Worm (Caenorhabditis elegans) whole organism, L2 larva: Measurements from ENCODE around the gene C31H2.4.
A peak's percentile ranks its signal among the peaks of the same experiment; 100 is the strongest.

ENCODE experiments used
- C34F6.9 ChIP-seq: fragments of 150-350 bp; optimal IDR thresholded peaks from 2 replicates; lab custom pipeline; 2014; ENCODE audit warnings: missing biosample characterization, missing genetic modification characterization
- F13H6.1 ChIP-seq: sonication (generic microtip); optimal IDR thresholded peaks from 2 replicates; lab custom pipeline; 2016; ENCODE audit warnings: missing genetic modification characterization, missing compliant biosample characterization
- R02D3.7 ChIP-seq: fragments of 150-350 bp; optimal IDR thresholded peaks from 2 replicates; lab custom pipeline; 2014; ENCODE audit warnings: missing biosample characterization, missing genetic modification characterization
- Y55F3AM.14 ChIP-seq: fragments of 200-800 bp; sonication (Bioruptor generic); optimal IDR thresholded peaks from 2 replicates; lab custom pipeline; 2018; ENCODE audit warnings: mild to moderate bottlenecking, missing genetic modification characterization, missing compliant biosample characterization
- ZK546.5 ChIP-seq: sonication (generic microtip); optimal IDR thresholded peaks from 2 replicates; lab custom pipeline; 2017; ENCODE audit warnings: missing biosample characterization, missing genetic modification characterization
- alr-1 ChIP-seq: fragments of 150-350 bp; optimal IDR thresholded peaks from 2 replicates; lab custom pipeline; 2014; ENCODE audit warnings: missing biosample characterization, missing genetic modification characterization
- aly-2 ChIP-seq: fragments of 150-350 bp; optimal IDR thresholded peaks from 2 replicates; lab custom pipeline; 2014; ENCODE audit warnings: missing biosample characterization, missing genetic modification characterization
- ama-1 ChIP-seq: fragments of 150-350 bp; optimal IDR thresholded peaks from 2 replicates; lab custom pipeline; 2018; ENCODE audit warnings: inconsistent platforms
- ceh-16 ChIP-seq: fragments of 150-350 bp; optimal IDR thresholded peaks from 2 replicates; lab custom pipeline; 2014; ENCODE audit warnings: missing biosample characterization, missing genetic modification characterization
- ceh-82 ChIP-seq: fragments of 150-350 bp; optimal IDR thresholded peaks from 2 replicates; lab custom pipeline; 2014; ENCODE audit warnings: missing biosample characterization, missing genetic modification characterization
- crh-2 ChIP-seq: sonication (generic microtip); optimal IDR thresholded peaks from 2 replicates; lab custom pipeline; 2017; ENCODE audit warnings: missing biosample characterization, missing genetic modification characterization
- dmd-4 ChIP-seq: sonication (generic microtip); optimal IDR thresholded peaks from 2 replicates; lab custom pipeline; 2017; ENCODE audit warnings: missing biosample characterization, missing genetic modification characterization
- egl-27 ChIP-seq: sonication (generic microtip); optimal IDR thresholded peaks from 3 replicates; lab custom pipeline; 2017; ENCODE audit warnings: missing biosample characterization, missing genetic modification reagents, missing genetic modification characterization
- elt-1 ChIP-seq: fragments of 150-350 bp; optimal IDR thresholded peaks from 2 replicates; lab custom pipeline; 2014; ENCODE audit warnings: missing biosample characterization, missing genetic modification characterization
- elt-3 ChIP-seq: sonication (generic microtip); optimal IDR thresholded peaks from 2 replicates; lab custom pipeline; 2017; ENCODE audit warnings: missing biosample characterization, missing genetic modification characterization
- fos-1 ChIP-seq: fragments of 150-350 bp; optimal IDR thresholded peaks from 2 replicates; lab custom pipeline; 2014; ENCODE audit warnings: missing biosample characterization, missing genetic modification characterization
- gmeb-1 ChIP-seq: fragments of 150-350 bp; optimal IDR thresholded peaks from 2 replicates; lab custom pipeline; 2014; ENCODE audit warnings: missing biosample characterization, missing genetic modification characterization
- lin-11 ChIP-seq: fragments of 150-350 bp; sonication (generic microtip); optimal IDR thresholded peaks from 2 replicates; lab custom pipeline; 2014; ENCODE audit warnings: missing biosample characterization, missing genetic modification characterization, inconsistent platforms, mixed read lengths
- lin-39 ChIP-seq: fragments of 150-350 bp; optimal IDR thresholded peaks from 2 replicates; lab custom pipeline; 2014; ENCODE audit warnings: missing biosample characterization, missing genetic modification reagents, missing genetic modification characterization
- lsy-2 ChIP-seq, 2 experiments: fragments of 150-350 bp in 1 of 2; sonication (generic microtip) in 1 of 2; optimal IDR thresholded peaks; 2 replicates each; lab custom pipeline; 2014 to 2017; ENCODE audit warnings: missing biosample characterization in 2 of 2, missing genetic modification characterization in 2 of 2
- mab-5 ChIP-seq: fragments of 150-350 bp; optimal IDR thresholded peaks from 2 replicates; lab custom pipeline; 2014; ENCODE audit warnings: missing biosample characterization, missing genetic modification characterization
- mdl-1 ChIP-seq, 2 experiments: fragments of 150-350 bp in 1 of 2; sonication (generic microtip) in 1 of 2; optimal IDR thresholded peaks; 2 replicates each; lab custom pipeline; 2017; ENCODE audit warnings: missing biosample characterization in 2 of 2, missing genetic modification characterization in 2 of 2
- nhr-10 ChIP-seq: sonication (generic microtip); optimal IDR thresholded peaks from 2 replicates; lab custom pipeline; 2017; ENCODE audit warnings: missing biosample characterization, missing genetic modification characterization
- nhr-11 ChIP-seq: fragments of 150-350 bp; optimal IDR thresholded peaks from 2 replicates; lab custom pipeline; 2014; ENCODE audit warnings: missing biosample characterization, missing genetic modification characterization
- nhr-129 ChIP-seq: fragments of 150-350 bp; optimal IDR thresholded peaks from 2 replicates; lab custom pipeline; 2014; ENCODE audit warnings: missing biosample characterization, missing genetic modification characterization
- nhr-21 ChIP-seq: fragments of 150-350 bp; optimal IDR thresholded peaks from 2 replicates; lab custom pipeline; 2014; ENCODE audit warnings: missing biosample characterization, missing genetic modification characterization
- nhr-23 ChIP-seq: fragments of 150-350 bp; optimal IDR thresholded peaks from 2 replicates; lab custom pipeline; 2014; ENCODE audit warnings: missing biosample characterization, missing genetic modification reagents, missing genetic modification characterization
- nhr-237 ChIP-seq: fragments of 150-350 bp; optimal IDR thresholded peaks from 2 replicates; lab custom pipeline; 2014; ENCODE audit warnings: missing biosample characterization, missing genetic modification characterization
- nhr-25 ChIP-seq: fragments of 150-350 bp; sonication (generic microtip); optimal IDR thresholded peaks from 3 replicates; lab custom pipeline; 2014; ENCODE audit warnings: missing biosample characterization, missing genetic modification characterization
- nhr-6 ChIP-seq: fragments of 150-350 bp; optimal IDR thresholded peaks from 2 replicates; lab custom pipeline; 2014; ENCODE audit warnings: missing biosample characterization, missing genetic modification characterization
- nhr-77 ChIP-seq: fragments of 150-350 bp; optimal IDR thresholded peaks from 2 replicates; lab custom pipeline; 2014; ENCODE audit warnings: missing biosample characterization, missing genetic modification characterization
- skn-1 ChIP-seq: sonication (generic microtip); optimal IDR thresholded peaks from 2 replicates; lab custom pipeline; 2017; ENCODE audit warnings: missing biosample characterization, missing genetic modification characterization
- sma-3 ChIP-seq: sonication (generic microtip); optimal IDR thresholded peaks from 2 replicates; lab custom pipeline; 2016; ENCODE audit warnings: missing genetic modification reagents, missing genetic modification characterization, missing compliant biosample characterization
- sma-9 ChIP-seq, 2 experiments: fragments of 150-350 bp in 1 of 2; sonication (generic microtip) in 1 of 2; optimal IDR thresholded peaks; 2 replicates each; lab custom pipeline; 2014 to 2016; ENCODE audit warnings: missing genetic modification characterization in 2 of 2, mild to moderate bottlenecking in 1 of 2, missing biosample characterization in 1 of 2, missing compliant biosample characterization in 1 of 2, missing genetic modification reagents in 1 of 2, moderate library complexity in 1 of 2
- snpc-4 ChIP-seq: fragments of 150-350 bp; optimal IDR thresholded peaks from 2 replicates; lab custom pipeline; 2014; ENCODE audit warnings: missing biosample characterization, missing genetic modification characterization
- unc-55 ChIP-seq: fragments of 150-350 bp; sonication (generic microtip); optimal IDR thresholded peaks from 3 replicates; lab custom pipeline; 2014; ENCODE audit warnings: missing biosample characterization, missing genetic modification reagents, missing genetic modification characterization
- unc-62 ChIP-seq: fragments of 150-350 bp; optimal IDR thresholded peaks from 2 replicates; lab custom pipeline; 2014; ENCODE audit warnings: missing biosample characterization, missing genetic modification reagents, missing genetic modification characterization
- ztf-1 ChIP-seq: fragments of 200-800 bp; sonication (Bioruptor generic); conservative IDR thresholded peaks from 2 replicates; pipeline ENCODE4 v1.3.6; 2022; ENCODE audit warnings: missing genetic modification characterization, missing compliant biosample characterization
- ztf-11 ChIP-seq: sonication (generic microtip); optimal IDR thresholded peaks from 2 replicates; lab custom pipeline; 2017; ENCODE audit warnings: missing biosample characterization, missing genetic modification characterization

C31H2.4 gene

DNA sequence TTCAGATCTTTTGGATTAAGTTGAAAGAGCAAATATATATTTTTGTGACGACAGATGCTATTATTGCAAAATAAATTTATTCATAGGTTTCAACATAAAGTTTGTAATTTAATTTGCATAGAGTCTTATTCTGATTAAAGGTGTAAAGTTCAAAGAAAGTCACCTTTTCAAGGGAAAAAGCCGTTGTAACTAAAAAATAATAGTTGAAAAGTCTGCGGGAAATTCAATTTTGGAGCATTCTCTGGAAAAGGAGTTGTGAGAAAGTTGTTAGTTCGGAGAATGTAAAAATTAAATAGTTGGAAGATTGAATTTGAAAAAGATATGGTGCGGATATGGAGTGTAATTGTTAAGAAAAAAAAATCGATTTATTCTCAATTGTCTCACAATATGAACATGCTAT is 4.6 kb upstream of the C31H2.4 start:
- no peak for TF ChIP-seq nhr-25
- TF ChIP-seq nhr-21: peak; percentile 20
- peak in 1 of 2 experiments; percentile 7 for TF ChIP-seq lsy-2 (tag; optimal IDR thresholded peaks at IDR 0.05; lab: Kevin White, UChicago)

DNA sequence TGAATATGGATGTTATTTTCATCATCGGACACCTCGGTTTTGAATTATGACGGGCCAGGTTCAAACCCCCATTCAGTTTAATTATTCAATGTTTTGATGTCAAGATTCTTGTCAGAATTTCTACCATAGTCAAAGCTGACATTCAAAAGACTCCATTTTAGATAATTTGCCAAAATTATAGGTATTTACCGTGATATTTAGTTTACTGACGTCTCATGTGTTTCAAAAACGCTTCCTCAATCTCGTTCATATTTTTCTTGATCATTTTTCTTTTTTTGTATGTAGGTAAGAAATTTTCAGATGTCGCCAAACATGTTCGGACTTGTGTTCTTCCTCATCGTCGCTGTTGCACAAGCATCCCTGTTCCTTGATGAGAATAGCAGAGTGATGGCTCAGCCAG is 3.3 kb upstream of the C31H2.4 start, which contains the start of gene EGAP5.1:
Gene EGAP5.1 (plus strand): TSS at position 301 of the 400 bp plus-strand sequence.
- TF ChIP-seq gmeb-1 (tag; lab: Kevin White, UChicago) (no peak), unc-55 (GFP tag; lab: Kevin White, UChicago) (no peak), lin-11 (tag; lab: Kevin White, UChicago) (no peak), mab-5 (tag; lab: Kevin White, UChicago) (no peak), nhr-237 (tag; lab: Kevin White, UChicago) (no peak), ztf-1 (GFP tag; lab: Robert Waterston, UW) (no peak), crh-2 (no peak), alr-1 (tag; lab: Kevin White, UChicago) (no peak), aly-2 (tag; lab: Kevin White, UChicago) (no peak), nhr-129 (tag; lab: Kevin White, UChicago) (no peak), sma-9 (GFP tag; optimal IDR thresholded peaks at IDR 0.05; lab: Kevin White, UChicago) (no peak), sma-9 (tag; optimal IDR thresholded peaks at IDR 0.05; lab: Kevin White, UChicago) (no peak), fos-1 (tag; lab: Kevin White, UChicago) (no peak)
- TF ChIP-seq, all 48 proteins: peak for 0

DNA sequence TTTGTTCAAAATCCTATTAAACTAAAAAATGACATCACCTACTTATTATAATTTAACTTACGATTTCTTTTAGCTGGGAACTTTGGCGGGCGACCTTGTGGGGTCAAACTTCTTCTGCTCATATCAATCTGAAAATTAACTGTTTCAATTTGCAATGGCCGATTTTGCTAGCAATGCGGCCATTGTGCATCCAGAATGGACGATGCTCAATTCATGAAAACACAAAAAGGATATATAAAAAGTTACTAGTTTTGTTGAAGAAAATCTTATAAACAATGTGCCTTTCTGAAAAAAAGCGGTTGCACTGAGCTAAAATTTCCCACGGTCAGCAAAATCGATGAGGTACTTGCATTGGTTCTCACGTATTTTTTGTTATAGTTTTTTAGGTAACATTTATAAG is 5.2 kb downstream of the C31H2.4 start, which contains the start of gene C31H2.3:
Gene C31H2.3 (minus strand): TSS at position 101 of the 400 bp plus-strand sequence.
- TF ChIP-seq ztf-1 (GFP tag; lab: Robert Waterston, UW): no peak
- no peak for TF ChIP-seq C34F6.9 (tag; lab: Kevin White, UChicago)
- no peak for TF ChIP-seq ama-1 (lab: Kevin White, UChicago)
- no peak for TF ChIP-seq nhr-23
- no peak for TF ChIP-seq nhr-6 (tag; lab: Kevin White, UChicago)
- no peak for TF ChIP-seq nhr-21
- TF ChIP-seq, all 48 proteins: peak for 0

DNA sequence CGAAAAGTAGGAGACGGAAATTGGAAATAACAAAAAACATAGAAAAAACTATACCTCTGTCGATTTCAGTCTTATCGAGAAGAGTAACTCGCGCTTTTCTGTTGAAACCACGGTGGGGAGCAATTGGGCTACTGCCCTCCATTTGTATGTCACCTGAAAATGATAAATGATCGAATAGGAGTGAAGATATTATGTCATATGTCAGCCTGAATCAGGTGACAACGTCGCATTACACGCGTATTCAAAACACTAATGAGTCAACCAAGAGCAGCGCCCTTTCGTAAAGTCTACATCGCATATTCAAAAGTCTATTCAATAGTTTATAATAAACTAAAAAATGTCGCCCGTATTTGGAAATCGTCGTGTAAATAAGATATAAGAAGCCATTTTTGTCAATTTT is 6.5 kb downstream of the C31H2.4 start:
- no peak for TF ChIP-seq snpc-4 (tag; lab: Kevin White, UChicago)
- TF ChIP-seq ZK546.5: no peak
- TF ChIP-seq skn-1 (tag; lab: Kevin White, UChicago): no peak
- no peak for TF ChIP-seq nhr-77 (tag; lab: Kevin White, UChicago)
- TF ChIP-seq lsy-2 (tag; optimal IDR thresholded peaks at IDR 0.05; lab: Kevin White, UChicago): no peak
- no peak for TF ChIP-seq nhr-21
- no peak for TF ChIP-seq crh-2

DNA sequence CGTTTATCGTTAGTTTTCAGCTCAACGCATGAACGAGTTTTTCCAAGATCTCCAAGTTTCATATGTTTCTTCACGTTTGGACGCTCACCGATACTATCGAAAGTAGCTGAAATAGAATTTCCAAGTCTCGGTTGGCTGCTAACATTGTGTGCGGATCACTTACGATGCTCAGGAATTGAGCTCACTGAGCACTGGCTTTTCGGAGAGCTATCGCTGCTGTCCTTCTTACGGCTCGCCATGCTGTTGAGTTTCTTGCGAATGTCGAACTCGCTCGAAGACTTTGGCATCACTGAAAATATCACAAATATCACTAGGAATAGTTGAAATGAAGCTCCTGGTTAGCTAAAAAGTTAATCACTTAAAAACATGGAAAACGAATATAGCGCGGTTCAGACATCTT is 7.6 kb downstream of the C31H2.4 start:
- TF ChIP-seq ztf-1 (GFP tag; lab: Robert Waterston, UW): no peak
- TF ChIP-seq lin-11 (tag; lab: Kevin White, UChicago): no peak
- no peak for TF ChIP-seq lin-39 (tag; lab: Kevin White, UChicago)
- TF ChIP-seq alr-1 (tag; lab: Kevin White, UChicago): no peak

DNA sequence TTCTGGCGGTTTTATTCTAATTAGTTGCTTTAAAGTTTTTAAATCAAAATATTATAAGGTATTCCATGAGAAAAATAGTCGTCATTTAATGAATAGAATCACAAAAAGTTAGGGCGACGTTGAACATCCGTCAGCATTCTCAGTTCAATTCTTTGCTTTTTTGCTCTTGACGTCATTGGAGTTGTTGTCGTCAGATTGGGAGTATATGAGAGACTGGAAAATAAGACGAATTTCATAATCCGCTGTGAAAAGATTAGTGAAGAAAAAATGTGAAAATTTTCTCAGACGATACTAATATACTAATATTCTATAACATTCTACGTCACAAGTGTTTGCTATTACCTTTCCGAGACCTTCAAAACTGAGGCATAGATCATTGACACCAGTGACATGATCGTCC is 8.1 kb downstream of the C31H2.4 start:
- no peak for TF ChIP-seq ztf-1 (GFP tag; lab: Robert Waterston, UW)
- no peak for TF ChIP-seq gmeb-1 (tag; lab: Kevin White, UChicago)
- TF ChIP-seq nhr-11 (tag; lab: Kevin White, UChicago): no peak
- TF ChIP-seq dmd-4 (tag; lab: Kevin White, UChicago): no peak
- no peak for TF ChIP-seq skn-1 (tag; lab: Kevin White, UChicago)
- no peak for TF ChIP-seq sma-3 (GFP tag; lab: Kevin White, UChicago)
- no peak for TF ChIP-seq elt-3
- no peak for TF ChIP-seq nhr-10 (tag; lab: Kevin White, UChicago)
- TF ChIP-seq unc-55 (GFP tag; lab: Kevin White, UChicago): peak; percentile 42
- TF ChIP-seq lsy-2 (tag; optimal IDR thresholded peaks at IDR 0.05; lab: Kevin White, UChicago): peak in 1 of 2 experiments; percentile 19
- no peak for TF ChIP-seq aly-2 (tag; lab: Kevin White, UChicago)
- TF ChIP-seq elt-1 (tag; lab: Kevin White, UChicago): no peak
- TF ChIP-seq ztf-11 (tag; lab: Kevin White, UChicago): no peak
- no peak for TF ChIP-seq mdl-1 (tag; optimal IDR thresholded peaks at IDR 0.05; lab: Kevin White, UChicago)
- TF ChIP-seq Y55F3AM.14: no peak
- TF ChIP-seq nhr-21: peak; percentile 5
- TF ChIP-seq R02D3.7 (tag; lab: Kevin White, UChicago): no peak
- no peak for TF ChIP-seq ama-1 (lab: Kevin White, UChicago)
- TF ChIP-seq ceh-16 (tag; lab: Kevin White, UChicago): no peak
- no peak for TF ChIP-seq unc-62 (GFP tag; lab: Kevin White, UChicago)
- no peak for TF ChIP-seq F13H6.1 (tag; lab: Kevin White, UChicago)
- TF ChIP-seq egl-27: no peak
- TF ChIP-seq nhr-77 (tag; lab: Kevin White, UChicago): no peak
- no peak for TF ChIP-seq nhr-23
- TF ChIP-seq ceh-82 (tag; lab: Kevin White, UChicago): no peak
